Fruit fly (Drosophila melanogaster) whole organism, embryonic: ENCODE results near the gene prtp.

Experiments
- Aef1 ChIP-seq: fragments of 200-800 bp; sonication (Bioruptor generic); IDR thresholded peaks from 3 replicates; pipeline ENCODE4 v1.3.6; 2022; ENCODE audit warnings: missing biosample characterization, missing genetic modification characterization
- B-H1 ChIP-seq: fragments of 200-800 bp; sonication (Bioruptor generic); IDR thresholded peaks from 3 replicates; pipeline ENCODE4 v1.3.6; 2022; ENCODE audit warnings: missing biosample characterization, missing genetic modification characterization
- C15 ChIP-seq: fragments of 200-800 bp; sonication (Bioruptor generic); IDR thresholded peaks from 3 replicates; pipeline ENCODE4 v1.3.6; 2022; ENCODE audit warnings: missing biosample characterization, missing genetic modification characterization
- CG10366 ChIP-seq: fragments of 200-800 bp; sonication (Bioruptor generic); IDR thresholded peaks from 2 replicates; pipeline ENCODE4 v1.3.6; 2022; ENCODE audit warnings: missing biosample characterization, missing genetic modification characterization
- CG11093 ChIP-seq: fragments of 200-800 bp; sonication (Bioruptor generic); IDR thresholded peaks from 3 replicates; pipeline ENCODE4 v1.3.6; 2022; ENCODE audit warnings: missing biosample characterization, missing genetic modification characterization
- CG12219 ChIP-seq: fragments of 200-800 bp; sonication (Bioruptor generic); optimal IDR thresholded peaks from 3 replicates; lab custom pipeline; 2018; ENCODE audit warnings: missing biosample characterization, mild to moderate bottlenecking, missing genetic modification characterization
- CG12659 ChIP-seq: fragments of 200-800 bp; sonication (Bioruptor generic); optimal IDR thresholded peaks from 3 replicates; lab custom pipeline; 2017; ENCODE audit warnings: mild to moderate bottlenecking, missing biosample characterization, missing genetic modification reagents, missing genetic modification characterization
- CG14050 ChIP-seq: fragments of 200-800 bp; sonication (Bioruptor generic); IDR thresholded peaks from 3 replicates; pipeline ENCODE4 v1.3.6; 2022; ENCODE audit warnings: missing biosample characterization, missing genetic modification characterization
- CG15011 ChIP-seq: fragments of 200-800 bp; sonication (Bioruptor generic); optimal IDR thresholded peaks from 3 replicates; lab custom pipeline; 2018; ENCODE audit warnings: missing biosample characterization, mild to moderate bottlenecking, missing genetic modification characterization
- CG1647 ChIP-seq: fragments of 200-800 bp; sonication (Bioruptor generic); optimal IDR thresholded peaks from 3 replicates; lab custom pipeline; 2016; ENCODE audit warnings: missing biosample characterization, missing genetic modification characterization
- CG16813 ChIP-seq: fragments of 200-800 bp; sonication (Bioruptor generic); IDR thresholded peaks from 3 replicates; pipeline ENCODE4 v1.3.6; 2022; ENCODE audit warnings: missing biosample characterization, missing genetic modification characterization; ENCODE audit not compliant: partially characterized antibody
- CG16863 ChIP-seq: fragments of 200-800 bp; sonication (Bioruptor generic); optimal IDR thresholded peaks from 3 replicates; lab custom pipeline; 2016; ENCODE audit warnings: missing biosample characterization, missing genetic modification characterization
- CG17361 ChIP-seq: fragments of 200-800 bp; sonication (Bioruptor generic); IDR thresholded peaks from 3 replicates; pipeline ENCODE4 v1.3.6; 2022; ENCODE audit warnings: missing biosample characterization, missing genetic modification characterization
- CG17568 ChIP-seq: fragments of 200-800 bp; sonication (Bioruptor generic); optimal IDR thresholded peaks from 2 replicates; lab custom pipeline; 2018; ENCODE audit warnings: missing biosample characterization, mild to moderate bottlenecking, missing genetic modification characterization, moderate library complexity
- CG17912 ChIP-seq: fragments of 200-800 bp; sonication (Bioruptor generic); optimal IDR thresholded peaks from 2 replicates; lab custom pipeline; 2018; ENCODE audit warnings: missing biosample characterization, mild to moderate bottlenecking, missing genetic modification characterization
- CG18619 ChIP-seq: fragments of 200-800 bp; sonication (Bioruptor generic); optimal IDR thresholded peaks from 3 replicates; lab custom pipeline; 2017; ENCODE audit warnings: missing biosample characterization, mild to moderate bottlenecking, missing genetic modification characterization
- CG2889 ChIP-seq: fragments of 200-800 bp; sonication (Bioruptor generic); IDR thresholded peaks from 3 replicates; pipeline ENCODE4 v1.3.6; 2022; ENCODE audit warnings: missing biosample characterization, missing genetic modification characterization
- CG32532 ChIP-seq: fragments of 200-800 bp; sonication (Bioruptor generic); IDR thresholded peaks from 2 replicates; pipeline ENCODE4 v1.3.6; 2022; ENCODE audit warnings: missing biosample characterization, missing genetic modification characterization
- CG34422 ChIP-seq: fragments of 200-800 bp; sonication (Bioruptor generic); IDR thresholded peaks from 3 replicates; pipeline ENCODE4 v1.3.6; 2022; ENCODE audit warnings: missing biosample characterization, missing genetic modification characterization
- CG4854 ChIP-seq: fragments of 200-800 bp; sonication (Bioruptor generic); optimal IDR thresholded peaks from 2 replicates; lab custom pipeline; 2016; ENCODE audit warnings: missing biosample characterization, missing genetic modification characterization, inconsistent platforms
- CG5180 ChIP-seq: fragments of 200-800 bp; sonication (Bioruptor generic); optimal IDR thresholded peaks from 3 replicates; lab custom pipeline; 2017; ENCODE audit warnings: missing biosample characterization, missing genetic modification characterization, mild to moderate bottlenecking, moderate library complexity, missing genetic modification reagents
- CG6175 ChIP-seq: fragments of 200-800 bp; sonication (Bioruptor generic); IDR thresholded peaks from 3 replicates; pipeline ENCODE4 v1.3.6; 2022; ENCODE audit warnings: missing biosample characterization, missing genetic modification characterization
- CG6654 ChIP-seq: fragments of 200-800 bp; sonication (Bioruptor generic); optimal IDR thresholded peaks from 2 replicates; lab custom pipeline; 2017; ENCODE audit warnings: missing biosample characterization, mild to moderate bottlenecking, missing genetic modification characterization
- CG8281 ChIP-seq: fragments of 200-800 bp; sonication (Bioruptor generic); optimal IDR thresholded peaks from 2 replicates; lab custom pipeline; 2018; ENCODE audit warnings: missing biosample characterization, mild to moderate bottlenecking, missing genetic modification characterization, moderate library complexity
- CG9727 ChIP-seq: fragments of 200-800 bp; sonication (Bioruptor generic); optimal IDR thresholded peaks from 3 replicates; lab custom pipeline; 2017; ENCODE audit warnings: missing biosample characterization, mild to moderate bottlenecking, missing genetic modification characterization
- Camta ChIP-seq: fragments of 200-800 bp; sonication (Bioruptor generic); optimal IDR thresholded peaks from 2 replicates; lab custom pipeline; 2016; ENCODE audit warnings: missing biosample characterization, missing genetic modification characterization
- Deaf1 ChIP-seq: fragments of 200-800 bp; optimal IDR thresholded peaks from 3 replicates; lab custom pipeline; 2019; ENCODE audit warnings: missing biosample characterization, mild to moderate bottlenecking, missing genetic modification characterization, moderate library complexity
- E2f1 ChIP-seq: fragments of 200-800 bp; sonication (Bioruptor generic); IDR thresholded peaks from 2 replicates; pipeline ENCODE4 v1.3.6; 2022; ENCODE audit warnings: missing biosample characterization, missing genetic modification characterization
- Eip74EF ChIP-seq, 2 experiments: fragments of 200-800 bp in 1 of 2; fragments of >200 bp in 1 of 2; sonication (Bioruptor generic) in 1 of 2; optimal IDR thresholded peaks; 2 replicates each; lab custom pipeline; 2017 to 2019; ENCODE audit warnings: missing biosample characterization in 2 of 2, missing genetic modification characterization in 2 of 2, mild to moderate bottlenecking in 1 of 2, moderate library complexity in 1 of 2
- Fer3 ChIP-seq: fragments of 200-800 bp; sonication (Bioruptor generic); optimal IDR thresholded peaks from 2 replicates; lab custom pipeline; 2018; ENCODE audit warnings: missing biosample characterization, mild to moderate bottlenecking, missing genetic modification characterization, moderate library complexity
- HLH4C ChIP-seq: fragments of 200-800 bp; sonication (Bioruptor generic); IDR thresholded peaks from 3 replicates; pipeline ENCODE4 v1.3.6; 2022; ENCODE audit warnings: missing biosample characterization, missing genetic modification characterization; ENCODE audit not compliant: partially characterized antibody
- NK7.1 ChIP-seq: fragments of 200-800 bp; sonication (Bioruptor generic); optimal IDR thresholded peaks from 3 replicates; lab custom pipeline; 2016; ENCODE audit warnings: missing biosample characterization, missing genetic modification characterization
- Ptx1 ChIP-seq: fragments of 200-800 bp; sonication (Bioruptor generic); IDR thresholded peaks from 2 replicates; pipeline ENCODE4 v1.3.6; 2022; ENCODE audit warnings: missing biosample characterization, missing genetic modification characterization
- Ravus ChIP-seq: fragments of 200-800 bp; sonication (Bioruptor generic); IDR thresholded peaks from 2 replicates; pipeline ENCODE4 v1.3.6; 2022; ENCODE audit warnings: missing biosample characterization, missing genetic modification characterization
- Taf1 ChIP-seq: fragments of 200-800 bp; sonication (Bioruptor generic); IDR thresholded peaks from 2 replicates; pipeline ENCODE4 v1.3.6; 2022; ENCODE audit warnings: missing biosample characterization, missing genetic modification characterization
- ase ChIP-seq: fragments of 200-800 bp; sonication (Bioruptor generic); IDR thresholded peaks from 3 replicates; pipeline ENCODE4 v1.3.6; 2022; ENCODE audit warnings: missing biosample characterization, missing genetic modification characterization
- caup ChIP-seq: fragments of 200-800 bp; sonication (Bioruptor generic); optimal IDR thresholded peaks from 3 replicates; lab custom pipeline; 2017; ENCODE audit warnings: missing biosample characterization, mild to moderate bottlenecking, missing genetic modification characterization, moderate library complexity; ENCODE audit not compliant: severe bottlenecking
- insv ChIP-seq, 2 experiments: fragments of 200-800 bp; sonication (Bioruptor generic); optimal IDR thresholded peaks; 3 replicates each; lab custom pipeline; 2016 to 2018; ENCODE audit warnings: missing biosample characterization in 2 of 2, missing genetic modification characterization in 2 of 2
- lbe ChIP-seq: fragments of 200-800 bp; sonication (Bioruptor generic); optimal IDR thresholded peaks from 2 replicates; lab custom pipeline; 2016; ENCODE audit warnings: missing biosample characterization, mild to moderate bottlenecking, missing genetic modification characterization
- pfk ChIP-seq: fragments of 200-800 bp; sonication (Bioruptor generic); optimal IDR thresholded peaks from 2 replicates; lab custom pipeline; 2018; ENCODE audit warnings: missing biosample characterization, mild to moderate bottlenecking, missing genetic modification characterization, moderate library complexity
- ranshi ChIP-seq: fragments of 200-800 bp; sonication (Bioruptor generic); IDR thresholded peaks from 2 replicates; pipeline ENCODE4 v1.3.6; 2022; ENCODE audit warnings: missing biosample characterization, missing genetic modification characterization
- schlank ChIP-seq: fragments of 200-800 bp; sonication (Bioruptor generic); optimal IDR thresholded peaks from 2 replicates; lab custom pipeline; 2018; ENCODE audit warnings: missing biosample characterization, mild to moderate bottlenecking, missing genetic modification characterization
- slp2 ChIP-seq: fragments of 200-800 bp; sonication (Bioruptor generic); optimal IDR thresholded peaks from 2 replicates; lab custom pipeline; 2016; ENCODE audit warnings: missing biosample characterization, missing genetic modification characterization
- so ChIP-seq: fragments of 200-800 bp; sonication (Bioruptor generic); IDR thresholded peaks from 3 replicates; pipeline ENCODE4 v1.3.6; 2022; ENCODE audit warnings: missing biosample characterization, missing genetic modification characterization
- sr ChIP-seq: fragments of 200-800 bp; sonication (Bioruptor generic); IDR thresholded peaks from 3 replicates; pipeline ENCODE4 v1.3.6; 2022; ENCODE audit warnings: missing biosample characterization, missing genetic modification characterization
- trem ChIP-seq: fragments of 200-800 bp; optimal IDR thresholded peaks from 3 replicates; lab custom pipeline; 2019; ENCODE audit warnings: missing biosample characterization, mild to moderate bottlenecking, missing genetic modification characterization, moderate library complexity
- trh ChIP-seq: fragments of 200-800 bp; sonication (Bioruptor generic); optimal IDR thresholded peaks from 2 replicates; lab custom pipeline; 2016; ENCODE audit warnings: missing biosample characterization, missing genetic modification characterization
- zen ChIP-seq: fragments of 200-800 bp; sonication (Bioruptor generic); optimal IDR thresholded peaks from 3 replicates; lab custom pipeline; 2018; ENCODE audit warnings: missing biosample characterization, mild to moderate bottlenecking, missing genetic modification characterization, moderate library complexity
- zf30C ChIP-seq: fragments of 200-800 bp; sonication (Bioruptor generic); optimal IDR thresholded peaks from 3 replicates; lab custom pipeline; 2018; ENCODE audit warnings: missing biosample characterization, mild to moderate bottlenecking, missing genetic modification characterization

prtp gene

DNA sequence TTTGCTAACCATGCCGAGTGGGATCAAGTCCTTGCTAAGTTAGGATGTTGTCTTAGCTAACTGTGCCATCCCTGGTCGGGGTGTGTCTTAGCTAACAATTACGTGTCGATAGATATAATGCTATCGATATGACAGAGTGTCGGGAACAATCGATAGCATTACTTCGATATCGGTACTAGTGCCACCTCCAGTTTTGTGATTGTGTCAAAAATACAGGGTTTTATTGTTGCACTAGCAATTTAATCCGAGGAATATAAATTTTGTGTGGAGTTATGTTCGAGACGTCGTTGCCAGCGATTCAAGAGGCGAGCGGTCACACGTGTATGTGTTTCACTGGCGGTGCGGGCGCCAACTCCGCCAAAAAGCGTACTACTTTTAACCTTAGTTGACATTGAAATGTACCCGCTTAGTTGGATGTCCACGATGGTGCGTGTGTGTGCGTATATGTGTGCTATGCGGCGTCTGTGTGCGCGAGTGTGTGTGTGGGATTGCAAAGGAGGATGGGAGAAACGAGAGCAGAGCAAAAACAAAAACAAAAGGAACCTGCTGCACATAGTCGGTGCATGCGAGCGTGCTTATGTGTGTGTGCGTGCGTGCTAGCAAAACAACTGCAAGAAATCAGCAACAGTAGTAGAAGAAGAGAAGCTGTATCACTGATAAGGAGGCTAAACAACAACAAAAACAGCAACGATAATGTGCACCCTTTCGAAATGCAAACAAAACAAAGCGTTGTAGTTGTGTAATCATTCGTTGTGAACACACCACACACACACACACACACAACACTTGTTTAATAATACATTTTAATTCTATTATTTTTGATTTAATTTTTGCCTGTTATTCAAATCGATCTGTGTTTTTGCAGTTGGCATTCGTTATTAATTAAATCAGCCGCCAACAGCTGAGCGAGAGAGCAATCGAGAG, 21.3 kb upstream of the prtp start, which contains the start of gene PhKgamma (continued):
- TF ChIP-seq Eip74EF (GFP tag; optimal IDR thresholded peaks at IDR 0.05; lab: Kevin White, UChicago) (peak in 1 of 2 experiments; percentile 6), Aef1 (GFP tag; lab: Robert Waterston, UW) (no peak), Taf1 (GFP tag; lab: Robert Waterston, UW) (no peak), HLH4C (peak; percentile 87), CG5180 (GFP tag; lab: Kevin White, UChicago) (no peak), CG9727 (peak; percentile 20), trem (tag; lab: Kevin White, UChicago) (peak; percentile 76), CG10366 (no peak), CG32532 (GFP tag; lab: Robert Waterston, UW) (peak; percentile 41; the same call in 1 of the 2 replicates), CG2889 (GFP tag; lab: Robert Waterston, UW) (no peak), CG16863 (GFP tag; lab: Kevin White, UChicago) (no peak), Deaf1 (tag; lab: Kevin White, UChicago) (no peak), slp2 (GFP tag; lab: Kevin White, UChicago) (no peak), ase (GFP tag; lab: Robert Waterston, UW) (no peak), B-H1 (no peak), CG1647 (GFP tag; lab: Kevin White, UChicago) (no peak), pfk (GFP tag; lab: Kevin White, UChicago) (no peak), E2f1 (GFP tag; lab: Robert Waterston, UW) (no peak), CG15011 (no peak), CG14050 (GFP tag; lab: Robert Waterston, UW) (no peak), CG34422 (GFP tag; lab: Robert Waterston, UW) (no peak), Ptx1 (no peak), caup (GFP tag; lab: Kevin White, UChicago) (peak; percentile 27), Ravus (no peak), ranshi (no peak), lbe (GFP tag; lab: Kevin White, UChicago) (no peak), C15 (GFP tag; lab: Robert Waterston, UW) (no peak), NK7.1 (GFP tag; lab: Kevin White, UChicago) (no peak), CG6175 (GFP tag; lab: Robert Waterston, UW) (no peak), CG12659 (GFP tag; lab: Kevin White, UChicago) (peak; percentile 74), sr (GFP tag; lab: Robert Waterston, UW) (no peak), CG17568 (GFP tag; lab: Kevin White, UChicago) (no peak), so (no peak), Camta (GFP tag; lab: Kevin White, UChicago) (no peak), CG17912 (GFP tag; lab: Kevin White, UChicago) (peak; percentile 45), CG17361 (GFP tag; lab: Robert Waterston, UW) (no peak; the same call in 2 of the 3 replicates), CG18619 (GFP tag; lab: Kevin White, UChicago) (no peak), zen (tag; lab: Kevin White, UChicago) (peak; percentile 79), insv (GFP tag; optimal IDR thresholded peaks at IDR 0.05; lab: Kevin White, UChicago) (peak in 1 of 2 experiments; percentile 63), CG4854 (no peak), CG8281 (tag; lab: Kevin White, UChicago) (no peak), CG16813 (GFP tag; lab: Robert Waterston, UW) (peak; percentile 93), schlank (no peak), zf30C (GFP tag; lab: Kevin White, UChicago) (no peak), trh (GFP tag; lab: Kevin White, UChicago) (no peak), CG11093 (GFP tag; lab: Robert Waterston, UW) (no peak), CG6654 (no peak), Fer3 (no peak), CG12219 (GFP tag; lab: Kevin White, UChicago) (no peak)
